Worm (Caenorhabditis elegans): ENCODE data around the gene B0564.2.

- TF ChIP-seq unc-62 (GFP tag; optimal IDR thresholded peaks at IDR 0.05), result no peak
- TF ChIP-seq ztf-18 (tag; optimal IDR thresholded peaks at IDR 0.05), result no peak
- no peak for TF ChIP-seq lir-1 (GFP tag; conservative IDR thresholded peaks at IDR 0.05)
- TF ChIP-seq unc-130 (GFP tag; optimal IDR thresholded peaks at IDR 0.05), result no peak
These were observed at the start of gene B0564.2 for ce11 chrIV:13107359-13107758.

Measured in whole organism, young adult.